Fruit fly (Drosophila melanogaster) whole organism, embryonic: ENCODE data around the gene flr.
A peak's percentile ranks its signal among the peaks of the same experiment; 100 is the strongest.

Experiments
- B-H1 ChIP-seq: fragments of 200-800 bp; sonication (Bioruptor generic); IDR thresholded peaks from 3 replicates; pipeline ENCODE4 v1.3.6; 2022; ENCODE audit warnings: missing biosample characterization, missing genetic modification characterization
- Blimp-1 ChIP-seq: fragments of 200-800 bp; sonication (Bioruptor generic); optimal IDR thresholded peaks from 3 replicates; lab custom pipeline; 2018; ENCODE audit warnings: missing biosample characterization, missing genetic modification characterization, mild to moderate bottlenecking, moderate library complexity, missing genetic modification reagents
- Bteb2 ChIP-seq: fragments of 200-800 bp; sonication (Bioruptor generic); optimal IDR thresholded peaks from 2 replicates; lab custom pipeline; 2016; ENCODE audit warnings: missing biosample characterization, missing genetic modification characterization
- CG10979 ChIP-seq: fragments of 200-800 bp; sonication (Bioruptor generic); optimal IDR thresholded peaks from 2 replicates; lab custom pipeline; 2018; ENCODE audit warnings: missing biosample characterization, mild to moderate bottlenecking, missing genetic modification characterization, moderate library complexity
- CG13424 ChIP-seq: fragments of 200-800 bp; sonication (Bioruptor generic); optimal IDR thresholded peaks from 2 replicates; lab custom pipeline; 2019; ENCODE audit warnings: missing biosample characterization, mild to moderate bottlenecking, missing genetic modification characterization, moderate library complexity
- CG15514 ChIP-seq: fragments of 200-800 bp; sonication (Bioruptor generic); optimal IDR thresholded peaks from 3 replicates; lab custom pipeline; 2017; ENCODE audit warnings: missing biosample characterization, missing genetic modification characterization, mild to moderate bottlenecking, moderate library complexity, missing genetic modification reagents
- CG15601 ChIP-seq: fragments of 200-800 bp; sonication (Bioruptor generic); optimal IDR thresholded peaks from 3 replicates; lab custom pipeline; 2019; ENCODE audit warnings: missing biosample characterization, mild to moderate bottlenecking, missing genetic modification characterization, moderate library complexity
- CG17568 ChIP-seq: fragments of 200-800 bp; sonication (Bioruptor generic); optimal IDR thresholded peaks from 2 replicates; lab custom pipeline; 2018; ENCODE audit warnings: missing biosample characterization, mild to moderate bottlenecking, missing genetic modification characterization, moderate library complexity
- CG18619 ChIP-seq: fragments of 200-800 bp; sonication (Bioruptor generic); optimal IDR thresholded peaks from 3 replicates; lab custom pipeline; 2017; ENCODE audit warnings: missing biosample characterization, mild to moderate bottlenecking, missing genetic modification characterization
- CG31388 ChIP-seq: fragments of 200-800 bp; sonication (Bioruptor generic); optimal IDR thresholded peaks from 2 replicates; lab custom pipeline; 2016; ENCODE audit warnings: missing biosample characterization, missing genetic modification characterization
- CG3281 ChIP-seq: fragments of 200-800 bp; sonication (Bioruptor generic); optimal IDR thresholded peaks from 3 replicates; lab custom pipeline; 2017; ENCODE audit warnings: missing biosample characterization, mild to moderate bottlenecking, missing genetic modification characterization
- CG34422 ChIP-seq: fragments of 200-800 bp; sonication (Bioruptor generic); IDR thresholded peaks from 3 replicates; pipeline ENCODE4 v1.3.6; 2022; ENCODE audit warnings: missing biosample characterization, missing genetic modification characterization
- CG4328 ChIP-seq: fragments of 200-800 bp; sonication (Bioruptor generic); optimal IDR thresholded peaks from 3 replicates; lab custom pipeline; 2017; ENCODE audit warnings: missing biosample characterization, missing genetic modification reagents, missing genetic modification characterization
- CG4360 ChIP-seq: fragments of 200-800 bp; sonication (Bioruptor generic); IDR thresholded peaks from 2 replicates; pipeline ENCODE4 v1.3.6; 2022; ENCODE audit warnings: missing biosample characterization, missing genetic modification characterization
- CG4854 ChIP-seq: fragments of 200-800 bp; sonication (Bioruptor generic); optimal IDR thresholded peaks from 2 replicates; lab custom pipeline; 2016; ENCODE audit warnings: missing biosample characterization, missing genetic modification characterization, inconsistent platforms
- CG6854 ChIP-seq: fragments of 200-800 bp; sonication (Bioruptor generic); optimal IDR thresholded peaks from 3 replicates; lab custom pipeline; 2017; ENCODE audit warnings: missing biosample characterization, mild to moderate bottlenecking, missing genetic modification characterization
- CG7556 ChIP-seq: fragments of 200-800 bp; sonication (Bioruptor generic); optimal IDR thresholded peaks from 2 replicates; lab custom pipeline; 2017; ENCODE audit warnings: missing biosample characterization, mild to moderate bottlenecking, missing genetic modification characterization
- CG9932 ChIP-seq: fragments of 200-800 bp; sonication (Bioruptor generic); IDR thresholded peaks from 2 replicates; pipeline ENCODE4 v1.3.6; 2022; ENCODE audit warnings: missing biosample characterization, missing genetic modification characterization
- D ChIP-seq, 2 experiments: fragments of 200-800 bp in 1 of 2; fragments of >200 bp in 1 of 2; sonication (Bioruptor generic) in 1 of 2; optimal IDR thresholded peaks; 2 replicates in 1 of 2; 3 replicates in 1 of 2; lab custom pipeline; 2017; ENCODE audit warnings: mild to moderate bottlenecking in 1 of 2, missing biosample characterization in 1 of 2, missing genetic modification characterization in 1 of 2, missing genetic modification reagents in 1 of 2
- D19B ChIP-seq: fragments of 200-800 bp; sonication (Bioruptor generic); optimal IDR thresholded peaks from 2 replicates; lab custom pipeline; 2017; ENCODE audit warnings: missing biosample characterization, mild to moderate bottlenecking, missing genetic modification characterization
- Doc2 ChIP-seq: fragments of 200-800 bp; sonication (Bioruptor generic); IDR thresholded peaks from 2 replicates; pipeline ENCODE4 v1.3.6; 2022; ENCODE audit warnings: missing biosample characterization, missing genetic modification characterization
- E2f1 ChIP-seq: fragments of 200-800 bp; sonication (Bioruptor generic); IDR thresholded peaks from 2 replicates; pipeline ENCODE4 v1.3.6; 2022; ENCODE audit warnings: missing biosample characterization, missing genetic modification characterization
- Eip74EF ChIP-seq, 2 experiments: fragments of 200-800 bp in 1 of 2; fragments of >200 bp in 1 of 2; sonication (Bioruptor generic) in 1 of 2; optimal IDR thresholded peaks; 2 replicates each; lab custom pipeline; 2017 to 2019; ENCODE audit warnings: missing biosample characterization in 2 of 2, missing genetic modification characterization in 2 of 2, mild to moderate bottlenecking in 1 of 2, moderate library complexity in 1 of 2
- HmgZ ChIP-seq: fragments of 200-800 bp; sonication (Bioruptor generic); optimal IDR thresholded peaks from 2 replicates; lab custom pipeline; 2018; ENCODE audit warnings: missing biosample characterization, mild to moderate bottlenecking, missing genetic modification characterization
- Hmx ChIP-seq: fragments of 200-800 bp; sonication (Bioruptor generic); optimal IDR thresholded peaks from 2 replicates; lab custom pipeline; 2016; ENCODE audit warnings: missing biosample characterization, missing genetic modification characterization
- MTF-1 ChIP-seq: fragments of 200-800 bp; sonication (Bioruptor generic); optimal IDR thresholded peaks from 2 replicates; lab custom pipeline; 2018; ENCODE audit warnings: missing biosample characterization, mild to moderate bottlenecking, missing genetic modification characterization, borderline replicate concordance
- Myb ChIP-seq: fragments of 200-800 bp; sonication (Bioruptor generic); optimal IDR thresholded peaks from 2 replicates; lab custom pipeline; 2016; ENCODE audit warnings: missing biosample characterization, missing genetic modification characterization
- Optix ChIP-seq: fragments of 200-800 bp; sonication (Bioruptor generic); IDR thresholded peaks from 3 replicates; pipeline ENCODE4 v1.3.6; 2022; ENCODE audit warnings: missing biosample characterization, missing genetic modification characterization
- Rfx ChIP-seq: fragments of 200-800 bp; sonication (Bioruptor generic); IDR thresholded peaks from 2 replicates; pipeline ENCODE4 v1.3.6; 2022; ENCODE audit warnings: missing biosample characterization, missing genetic modification characterization
- Sin3A ChIP-seq: fragments of >200 bp; optimal IDR thresholded peaks from 2 replicates; lab custom pipeline; 2018
- Sry-δ ChIP-seq: fragments of 200-800 bp; sonication (Bioruptor generic); optimal IDR thresholded peaks from 2 replicates; lab custom pipeline; 2016; ENCODE audit warnings: missing biosample characterization, missing genetic modification characterization
- Xbp1 ChIP-seq: fragments of 200-800 bp; sonication (Bioruptor generic); optimal IDR thresholded peaks from 3 replicates; lab custom pipeline; 2016; ENCODE audit warnings: missing biosample characterization, mild to moderate bottlenecking, missing genetic modification characterization
- ase ChIP-seq: fragments of 200-800 bp; sonication (Bioruptor generic); IDR thresholded peaks from 3 replicates; pipeline ENCODE4 v1.3.6; 2022; ENCODE audit warnings: missing biosample characterization, missing genetic modification characterization
- da ChIP-seq: fragments of 200-800 bp; sonication (Bioruptor generic); optimal IDR thresholded peaks from 2 replicates; lab custom pipeline; 2016; ENCODE audit warnings: missing biosample characterization, missing genetic modification characterization
- disco-r ChIP-seq: fragments of 200-800 bp; sonication (Bioruptor generic); optimal IDR thresholded peaks from 2 replicates; lab custom pipeline; 2016; ENCODE audit warnings: missing biosample characterization, missing genetic modification characterization
- esg ChIP-seq: fragments of 200-800 bp; sonication (Bioruptor generic); conservative IDR thresholded peaks from 2 replicates; pipeline ENCODE4 v1.3.6; 2022; ENCODE audit warnings: missing biosample characterization, missing genetic modification characterization
- gro ChIP-seq: fragments of 200-800 bp; sonication (Bioruptor generic); optimal IDR thresholded peaks from 2 replicates; lab custom pipeline; 2016; ENCODE audit warnings: missing biosample characterization, missing genetic modification characterization
- gt ChIP-seq: fragments of 200-800 bp; sonication (Bioruptor generic); IDR thresholded peaks from 2 replicates; pipeline ENCODE4 v1.3.6; 2022; ENCODE audit warnings: missing biosample characterization, missing genetic modification characterization
- h ChIP-seq: fragments of >200 bp; optimal IDR thresholded peaks from 2 replicates; lab custom pipeline; 2017
- jigr1 ChIP-seq: fragments of 200-800 bp; sonication (Bioruptor generic); IDR thresholded peaks from 3 replicates; pipeline ENCODE4 v1.3.6; 2022; ENCODE audit warnings: missing biosample characterization, missing genetic modification characterization
- knrl ChIP-seq: fragments of 200-800 bp; sonication (Bioruptor generic); IDR thresholded peaks from 3 replicates; pipeline ENCODE4 v1.3.6; 2022; ENCODE audit warnings: missing biosample characterization, missing genetic modification characterization; ENCODE audit not compliant: partially characterized antibody
- nerfin-2 ChIP-seq: fragments of 200-800 bp; sonication (Bioruptor generic); IDR thresholded peaks from 2 replicates; pipeline ENCODE4 v1.3.6; 2022; ENCODE audit warnings: missing biosample characterization, missing genetic modification characterization; ENCODE audit not compliant: partially characterized antibody
- onecut ChIP-seq: fragments of 200-800 bp; sonication (Bioruptor generic); IDR thresholded peaks from 2 replicates; pipeline ENCODE4 v1.3.6; 2022; ENCODE audit warnings: missing biosample characterization, missing genetic modification characterization
- pnt ChIP-seq: fragments of 200-800 bp; sonication (Bioruptor generic); optimal IDR thresholded peaks from 3 replicates; lab custom pipeline; 2016; ENCODE audit warnings: missing biosample characterization, missing genetic modification characterization
- repo ChIP-seq: fragments of 200-800 bp; sonication (Bioruptor generic); optimal IDR thresholded peaks from 2 replicates; lab custom pipeline; 2016; ENCODE audit warnings: missing biosample characterization, missing genetic modification characterization
- rib ChIP-seq: fragments of 200-800 bp; sonication (Bioruptor generic); IDR thresholded peaks from 2 replicates; pipeline ENCODE4 v1.3.6; 2022; ENCODE audit warnings: missing biosample characterization, missing genetic modification characterization
- stwl ChIP-seq: fragments of 200-800 bp; sonication (Bioruptor generic); optimal IDR thresholded peaks from 3 replicates; lab custom pipeline; 2018; ENCODE audit warnings: missing biosample characterization, mild to moderate bottlenecking, missing genetic modification characterization, moderate library complexity
- tgo ChIP-seq: fragments of 200-800 bp; sonication (Bioruptor generic); IDR thresholded peaks from 3 replicates; pipeline ENCODE4 v1.3.6; 2022; ENCODE audit warnings: missing biosample characterization, missing genetic modification characterization
- toy ChIP-seq: fragments of 200-800 bp; sonication (Bioruptor generic); IDR thresholded peaks from 2 replicates; pipeline ENCODE4 v1.3.6; 2022; ENCODE audit warnings: missing biosample characterization, missing genetic modification characterization
- tx ChIP-seq: fragments of 200-800 bp; sonication (Bioruptor generic); optimal IDR thresholded peaks from 2 replicates; lab custom pipeline; 2016; ENCODE audit warnings: missing biosample characterization, missing genetic modification characterization

The flr gene

dm6 chr3L:13450177-13450793 is 37.6 kb downstream of the flr start, which contains the start of the genes JMJD7 and CG10738 (continued):
- TF ChIP-seq knrl (GFP tag; lab: Robert Waterston, UW) (no peak), CG4360 (no peak), CG7556 (GFP tag; lab: Kevin White, UChicago) (no peak), CG15514 (GFP tag; lab: Kevin White, UChicago) (peak; percentile 70), CG34422 (GFP tag; lab: Robert Waterston, UW) (peak; percentile 79), Rfx (GFP tag; lab: Robert Waterston, UW) (peak; percentile 88), D (optimal IDR thresholded peaks at IDR 0.05; lab: Kevin White, UChicago) (no peak), D (GFP tag; optimal IDR thresholded peaks at IDR 0.05; lab: Kevin White, UChicago) (peak; percentile 68), pnt (GFP tag; lab: Kevin White, UChicago) (no peak), CG17568 (no peak), CG4854 (GFP tag; lab: Kevin White, UChicago) (peak; percentile 29), Bteb2 (no peak), CG6854 (GFP tag; lab: Kevin White, UChicago) (no peak), gro (GFP tag; lab: Kevin White, UChicago) (no peak), CG18619 (GFP tag; lab: Kevin White, UChicago) (peak; percentile 24), ase (GFP tag; lab: Robert Waterston, UW) (peak; percentile 69; the same call in 2 of the 3 replicates), HmgZ (tag; lab: Kevin White, UChicago) (peak; percentile 8), gt (GFP tag; lab: Robert Waterston, UW) (no peak), h (lab: Kevin White, UChicago) (no peak), B-H1 (GFP tag; lab: Robert Waterston, UW) (peak; percentile 56; the same call in 2 of the 3 replicates), Sin3A (lab: Kevin White, UChicago) (peak; percentile 22), jigr1 (GFP tag; lab: Robert Waterston, UW) (no peak), stwl (tag; lab: Kevin White, UChicago) (peak; percentile 33), repo (GFP tag; lab: Kevin White, UChicago) (peak; percentile 49), CG9932 (GFP tag; lab: Robert Waterston, UW) (peak; percentile 87), CG4328 (GFP tag; lab: Kevin White, UChicago) (peak; percentile 56), Myb (GFP tag; lab: Kevin White, UChicago) (no peak), Sry-δ (GFP tag; lab: Kevin White, UChicago) (peak; percentile 2), Doc2 (GFP tag; lab: Robert Waterston, UW) (no peak), esg (GFP tag; lab: Robert Waterston, UW) (peak; percentile 72), Blimp-1 (GFP tag; lab: Kevin White, UChicago) (peak; percentile 80), disco-r (GFP tag; lab: Kevin White, UChicago) (no peak), MTF-1 (GFP tag; lab: Kevin White, UChicago) (peak; percentile 23), CG3281 (GFP tag; lab: Kevin White, UChicago) (peak; percentile 82), Xbp1 (GFP tag; lab: Kevin White, UChicago) (peak; percentile 57), D19B (peak; percentile 18), Hmx (no peak), CG31388 (GFP tag; lab: Kevin White, UChicago) (peak; percentile 36), da (GFP tag; lab: Kevin White, UChicago) (no peak), tx (GFP tag; lab: Kevin White, UChicago) (no peak), CG13424 (tag; lab: Kevin White, UChicago) (peak; percentile 19), CG15601 (tag; lab: Kevin White, UChicago) (no peak), Eip74EF (GFP tag; optimal IDR thresholded peaks at IDR 0.05; lab: Kevin White, UChicago) (no peak), nerfin-2 (GFP tag; lab: Robert Waterston, UW) (no peak), E2f1 (GFP tag; lab: Robert Waterston, UW) (peak; percentile 61), Optix (GFP tag; lab: Robert Waterston, UW) (peak; percentile 78), tgo (peak; percentile 62), rib (GFP tag; lab: Robert Waterston, UW) (peak; percentile 54; the same call in 1 of the 2 replicates), toy (GFP tag; lab: Robert Waterston, UW) (peak; percentile 25; the same call in 1 of the 2 replicates), CG10979 (tag; lab: Kevin White, UChicago) (peak; percentile 31), onecut (GFP tag; lab: Robert Waterston, UW) (peak; percentile 70)
